Worm (Caenorhabditis elegans): ENCODE results near the gene cyp-13A7.

cyp-13A7 gene

ce11 chrII:9833855-9834254 is 30.4 kb downstream of the cyp-13A7 start, which contains the start of gene ZK938.3:
TSS of gene ZK938.3 (minus strand) at chrII:9833955.
- TF ChIP-seq mep-1 (tag; optimal IDR thresholded peaks at IDR 0.05) (no peak), unc-130 (tag; optimal IDR thresholded peaks at IDR 0.05) (no peak), tbx-2 (tag; optimal IDR thresholded peaks at IDR 0.05) (no peak), irx-1 (tag; optimal IDR thresholded peaks at IDR 0.05) (no peak), pag-3 (tag; optimal IDR thresholded peaks at IDR 0.05; ENCODE audit: borderline replicate concordance, insufficient read depth) (no peak), lsy-2 (tag; optimal IDR thresholded peaks at IDR 0.05) (no peak), F16B12.6 (tag; optimal IDR thresholded peaks at IDR 0.05) (no peak), elt-3 (tag; optimal IDR thresholded peaks at IDR 0.05) (no peak), lir-3 (tag; optimal IDR thresholded peaks at IDR 0.05; ENCODE audit: poor library complexity) (no peak), ceh-82 (tag; optimal IDR thresholded peaks at IDR 0.05) (no peak), nhr-11 (tag; optimal IDR thresholded peaks at IDR 0.05) (no peak), unc-30 (tag; optimal IDR thresholded peaks at IDR 0.05) (no peak), fos-1 (tag; optimal IDR thresholded peaks at IDR 0.05) (no peak), fkh-4 (tag; optimal IDR thresholded peaks at IDR 0.05; ENCODE audit: borderline replicate concordance) (no peak), sptf-1 (tag; optimal IDR thresholded peaks at IDR 0.05) (no peak), blmp-1 (tag; optimal IDR thresholded peaks at IDR 0.05) (no peak), efl-1 (optimal IDR thresholded peaks at IDR 0.05) (no peak), efl-1 (GFP tag; optimal IDR thresholded peaks at IDR 0.05 in 1 of 2) (no peak), snpc-4 (tag; optimal IDR thresholded peaks at IDR 0.05) (no peak)

- TF ChIP-seq snu-23 (GFP tag; optimal IDR thresholded peaks at IDR 0.05) = no peak
- TF ChIP-seq nhr-84 (tag; optimal IDR thresholded peaks at IDR 0.05) = no peak
- TF ChIP-seq hlh-4 (tag; optimal IDR thresholded peaks at IDR 0.05) = no peak
- no peak for TF ChIP-seq unc-98 (GFP tag; IDR thresholded peaks at IDR 0.05)
- TF ChIP-seq mab-9 (GFP tag; IDR thresholded peaks at IDR 0.05) = no peak
- no peak for TF ChIP-seq rnt-1 (tag; optimal IDR thresholded peaks at IDR 0.05)
- TF ChIP-seq ztf-4 (tag; optimal IDR thresholded peaks at IDR 0.05) = no peak
- TF ChIP-seq unc-130 (tag; optimal IDR thresholded peaks at IDR 0.05) = no peak
- no peak for TF ChIP-seq F16B12.6 (tag; optimal IDR thresholded peaks at IDR 0.05)
- no peak for TF ChIP-seq egl-13 (tag; optimal IDR thresholded peaks at IDR 0.05)
- TF ChIP-seq pqm-1 (tag; optimal IDR thresholded peaks at IDR 0.05) = no peak
- TF ChIP-seq blmp-1 (tag; optimal IDR thresholded peaks at IDR 0.05) = no peak
- TF ChIP-seq ceh-88 (GFP tag; IDR thresholded peaks at IDR 0.05) = no peak
- no peak for TF ChIP-seq C34B4.2 (tag; optimal IDR thresholded peaks at IDR 0.05)
Observed at ce11 chrII:9834921-9835320, 31.5 kb downstream of the cyp-13A7 start, which contains the start of gene arrd-5. TSS of gene arrd-5 (plus strand) at chrII:9835221.

- TF ChIP-seq alr-1 (tag; optimal IDR thresholded peaks at IDR 0.05; ENCODE audit: borderline replicate concordance) (no peak), unc-86 (tag; optimal IDR thresholded peaks at IDR 0.05) (no peak), nhr-20 (tag; optimal IDR thresholded peaks at IDR 0.05) (no peak), nhr-71 (tag; optimal IDR thresholded peaks at IDR 0.05) (no peak), egl-27 (tag; optimal IDR thresholded peaks at IDR 0.05) (no peak), elt-2 (tag; optimal IDR thresholded peaks at IDR 0.05) (no peak), unc-30 (tag; optimal IDR thresholded peaks at IDR 0.05) (no peak), nhr-47 (tag; optimal IDR thresholded peaks at IDR 0.05) (no peak), ceh-88 (GFP tag; IDR thresholded peaks at IDR 0.05) (no peak), vab-15 (tag; optimal IDR thresholded peaks at IDR 0.05) (no peak), ztf-11 (tag; optimal IDR thresholded peaks at IDR 0.05) (no peak), lsy-2 (tag; optimal IDR thresholded peaks at IDR 0.05) (no peak), nhr-11 (tag; optimal IDR thresholded peaks at IDR 0.05) (no peak), lir-3 (tag; optimal IDR thresholded peaks at IDR 0.05; ENCODE audit: poor library complexity) (no peak), sox-4 (tag; optimal IDR thresholded peaks at IDR 0.05) (no peak), C34B4.2 (tag; optimal IDR thresholded peaks at IDR 0.05) (no peak), Y116A8C.19 (tag; optimal IDR thresholded peaks at IDR 0.05; ENCODE audit: borderline replicate concordance) (no peak), tlp-1 (tag; optimal IDR thresholded peaks at IDR 0.05) (no peak), ceh-90 (tag; optimal IDR thresholded peaks at IDR 0.05) (no peak)
Observed at ce11 chrII:9835958-9836357, 32.5 kb downstream of the cyp-13A7 start.

Measured in whole organism, L1 larva.